Fruit fly (Drosophila melanogaster): ENCODE data around the gene polo.

DNA sequence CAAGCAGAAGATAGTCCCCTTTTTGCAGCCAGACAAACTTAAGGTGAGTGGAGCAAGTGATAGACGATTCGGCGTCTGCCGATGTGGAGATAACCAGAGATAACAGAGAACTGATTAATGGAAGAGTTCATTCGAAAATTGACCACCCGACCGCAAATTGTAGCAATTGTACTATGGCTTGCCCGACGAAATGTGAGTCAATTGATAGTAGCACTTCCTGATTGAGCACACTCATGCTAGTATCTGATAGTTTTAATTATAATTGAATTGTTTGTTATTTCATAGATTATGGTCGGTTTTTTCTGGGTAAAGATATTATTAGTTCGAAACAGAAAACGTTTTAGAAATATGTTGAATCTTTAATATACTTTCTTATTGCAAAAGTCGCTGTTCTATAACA, 44.9 kb downstream of the polo start:
- no peak for TF ChIP-seq h (GFP tag; optimal IDR thresholded peaks at IDR 0.05)
- no peak for TF ChIP-seq Myc (optimal IDR thresholded peaks at IDR 0.05)

Data from whole organism, wandering third instar larva.